Worm (Caenorhabditis elegans): ENCODE measurements around the gene nspd-9.
A peak's percentile ranks its signal among the peaks of the same experiment; 100 is the strongest.

nspd-9 gene

ce11 chrIII:4850139-4850538 lies 20.0 kb upstream of the nspd-9 start, which contains the start of gene F26A1.1:
F26A1.1 (plus strand) TSS chrIII:4850507.
- peak; percentile 45 for TF ChIP-seq skn-1 (tag; optimal IDR thresholded peaks at IDR 0.05)
- TF ChIP-seq nfya-1 (tag; optimal IDR thresholded peaks at IDR 0.05; ENCODE audit: insufficient read depth) = peak; percentile 31
- TF ChIP-seq lin-15B (tag; optimal IDR thresholded peaks at IDR 0.05) = peak; percentile 24
- TF ChIP-seq ceh-28 (tag; optimal IDR thresholded peaks at IDR 0.05) = no peak
- TF ChIP-seq nhr-76 (tag; optimal IDR thresholded peaks at IDR 0.05) = no peak
- peak; percentile 71 for TF ChIP-seq pha-4 (tag; optimal IDR thresholded peaks at IDR 0.05)

DNA sequence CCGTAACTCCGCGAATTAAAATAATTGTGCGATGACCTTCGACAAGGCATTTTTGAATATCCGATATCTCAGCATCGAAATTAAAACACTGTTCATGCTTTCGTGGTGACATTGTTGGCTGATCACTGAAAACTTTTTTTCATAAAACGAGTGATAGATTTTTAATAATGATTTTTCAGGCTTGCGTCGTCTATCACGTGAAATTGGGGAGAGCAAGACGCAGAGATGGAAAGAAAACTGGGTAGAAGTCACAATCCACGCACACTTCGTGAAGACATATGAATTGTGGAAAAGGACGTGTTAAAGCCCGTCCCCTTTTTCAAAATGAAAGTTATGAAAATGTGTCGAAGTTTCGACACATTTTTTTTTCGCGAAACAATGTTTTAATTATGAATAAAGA lies 19.6 kb upstream of the nspd-9 start, which contains the start of gene nonu-1:
TSS of gene nonu-1 (minus strand) at position 169 of the 400 bp plus-strand sequence.
- TF ChIP-seq nhr-77 (tag; optimal IDR thresholded peaks at IDR 0.05) = no peak
- no peak for TF ChIP-seq nhr-43 (tag; optimal IDR thresholded peaks at IDR 0.05; ENCODE audit: poor library complexity, severe bottlenecking)
- no peak for TF ChIP-seq snpc-4 (tag; optimal IDR thresholded peaks at IDR 0.05)
- TF ChIP-seq elt-3 (tag; optimal IDR thresholded peaks at IDR 0.05) = no peak
- TF ChIP-seq ceh-9 (tag; optimal IDR thresholded peaks at IDR 0.05) = no peak
- no peak for TF ChIP-seq ztf-4 (tag; optimal IDR thresholded peaks at IDR 0.05)
- no peak for TF ChIP-seq nhr-25 (tag; optimal IDR thresholded peaks at IDR 0.05)
- no peak for TF ChIP-seq zag-1 (tag; optimal IDR thresholded peaks at IDR 0.05)
- TF ChIP-seq pha-4 (tag; optimal IDR thresholded peaks at IDR 0.05) = no peak
- TF ChIP-seq lsy-12 (tag; optimal IDR thresholded peaks at IDR 0.05) = no peak
- no peak for TF ChIP-seq nhr-11 (tag; optimal IDR thresholded peaks at IDR 0.05)
- TF ChIP-seq mml-1 (tag; optimal IDR thresholded peaks at IDR 0.05) = no peak
- TF ChIP-seq egl-27 (tag; optimal IDR thresholded peaks at IDR 0.05) = no peak
- no peak for TF ChIP-seq nfya-1 (tag; optimal IDR thresholded peaks at IDR 0.05; ENCODE audit: insufficient read depth)
- no peak for TF ChIP-seq fkh-2 (tag; optimal IDR thresholded peaks at IDR 0.05)
- no peak for TF ChIP-seq nhr-28 (tag; optimal IDR thresholded peaks at IDR 0.05)
- no peak for TF ChIP-seq eor-1 (tag; optimal IDR thresholded peaks at IDR 0.05)
- no peak for TF ChIP-seq jun-1 (tag; optimal IDR thresholded peaks at IDR 0.05)
- TF ChIP-seq mdl-1 (tag; optimal IDR thresholded peaks at IDR 0.05) = no peak
- TF ChIP-seq unc-62 (GFP tag; optimal IDR thresholded peaks at IDR 0.05) = no peak

ce11 chrIII:4844327-4844726 lies 14.2 kb upstream of the nspd-9 start, which contains the start of the genes clec-157 and fkh-5:
clec-157 (minus strand) TSS chrIII:4844427.
fkh-5 (plus strand) TSS chrIII:4844662.
- no peak for TF ChIP-seq nhr-67 (tag; optimal IDR thresholded peaks at IDR 0.05)
- no peak for TF ChIP-seq mdl-1 (tag; optimal IDR thresholded peaks at IDR 0.05)
- no peak for TF ChIP-seq aly-2 (tag; optimal IDR thresholded peaks at IDR 0.05)
- TF ChIP-seq egl-27 (tag; optimal IDR thresholded peaks at IDR 0.05) = no peak
- TF ChIP-seq nhr-237 (tag; optimal IDR thresholded peaks at IDR 0.05) = no peak
- TF ChIP-seq ceh-9 (tag; optimal IDR thresholded peaks at IDR 0.05) = no peak
- TF ChIP-seq jun-1 (tag; optimal IDR thresholded peaks at IDR 0.05) = no peak
- TF ChIP-seq ceh-82 (tag; optimal IDR thresholded peaks at IDR 0.05) = no peak
- no peak for TF ChIP-seq nhr-12 (tag; optimal IDR thresholded peaks at IDR 0.05)
- TF ChIP-seq unc-62 (GFP tag; optimal IDR thresholded peaks at IDR 0.05) = no peak

ce11 chrIII:4842173-4842572 lies 12.1 kb upstream of the nspd-9 start, which contains the start of gene clec-156:
clec-156 (minus strand) TSS chrIII:4842273.
- TF ChIP-seq ceh-82 (tag; optimal IDR thresholded peaks at IDR 0.05) = no peak
- TF ChIP-seq daf-12 (tag; optimal IDR thresholded peaks at IDR 0.05) = no peak
- TF ChIP-seq jun-1 (tag; optimal IDR thresholded peaks at IDR 0.05) = no peak
- no peak for TF ChIP-seq egl-5 (tag; optimal IDR thresholded peaks at IDR 0.05)
- TF ChIP-seq egl-27 (tag; optimal IDR thresholded peaks at IDR 0.05) = no peak
- no peak for TF ChIP-seq lin-15B (tag; optimal IDR thresholded peaks at IDR 0.05)
- TF ChIP-seq mml-1 (tag; optimal IDR thresholded peaks at IDR 0.05) = no peak
- no peak for TF ChIP-seq ztf-11 (tag; optimal IDR thresholded peaks at IDR 0.05)
- no peak for TF ChIP-seq aly-2 (tag; optimal IDR thresholded peaks at IDR 0.05)

ce11 chrIII:4837429-4837828 lies 7.3 kb upstream of the nspd-9 start, which contains the start of the genes acbp-7 and F26A1.19:
acbp-7 (plus strand) TSS chrIII:4837729.
F26A1.19 (plus strand) TSS chrIII:4837731.
- TF ChIP-seq ZK546.5 (tag; optimal IDR thresholded peaks at IDR 0.05) = no peak
- no peak for TF ChIP-seq egl-5 (tag; optimal IDR thresholded peaks at IDR 0.05)
- TF ChIP-seq snpc-4 (tag; optimal IDR thresholded peaks at IDR 0.05) = no peak
- TF ChIP-seq fkh-10 (GFP tag; optimal IDR thresholded peaks at IDR 0.05) = no peak
- no peak for TF ChIP-seq elt-1 (tag; optimal IDR thresholded peaks at IDR 0.05)
- TF ChIP-seq R02D3.7 (tag; optimal IDR thresholded peaks at IDR 0.05) = no peak
- TF ChIP-seq ztf-4 (tag; optimal IDR thresholded peaks at IDR 0.05) = no peak
- TF ChIP-seq lin-39 (tag; optimal IDR thresholded peaks at IDR 0.05) = no peak
- TF ChIP-seq nhr-12 (tag; optimal IDR thresholded peaks at IDR 0.05) = no peak
- TF ChIP-seq ztf-11 (tag; optimal IDR thresholded peaks at IDR 0.05) = no peak
- TF ChIP-seq pha-4 (tag; optimal IDR thresholded peaks at IDR 0.05) = no peak
- no peak for TF ChIP-seq mml-1 (tag; optimal IDR thresholded peaks at IDR 0.05)
- no peak for TF ChIP-seq elt-3 (tag; optimal IDR thresholded peaks at IDR 0.05)
- no peak for TF ChIP-seq ceh-28 (tag; optimal IDR thresholded peaks at IDR 0.05)
- no peak for TF ChIP-seq pqm-1 (tag; optimal IDR thresholded peaks at IDR 0.05)
- TF ChIP-seq lin-15B (tag; optimal IDR thresholded peaks at IDR 0.05) = no peak
- TF ChIP-seq hmg-11 (tag; optimal IDR thresholded peaks at IDR 0.05) = no peak
- TF ChIP-seq eor-1 (tag; optimal IDR thresholded peaks at IDR 0.05) = no peak

All from whole organism, L3 larva.